Fruit fly (Drosophila melanogaster) whole organism, wandering third instar larva: Measurements from ENCODE around the gene AttD.

Experiments used
- Abd-B ChIP-seq: fragments of >200 bp; optimal IDR thresholded peaks from 2 replicates; lab custom pipeline; 2017; ENCODE audit warnings: missing biosample characterization, missing genetic modification characterization
- CG32264 ChIP-seq: fragments of 200-800 bp; sonication (Bioruptor generic); optimal IDR thresholded peaks from 2 replicates; lab custom pipeline; 2016; ENCODE audit warnings: missing biosample characterization, missing genetic modification characterization
- CG9705 ChIP-seq: fragments of 200-800 bp; sonication (Bioruptor generic); optimal IDR thresholded peaks from 2 replicates; lab custom pipeline; 2018; ENCODE audit warnings: missing biosample characterization, mild to moderate bottlenecking, missing genetic modification characterization
- CrebA ChIP-seq: fragments of 200-800 bp; sonication (Bioruptor generic); optimal IDR thresholded peaks from 2 replicates; lab custom pipeline; 2016; ENCODE audit warnings: missing biosample characterization, mild to moderate bottlenecking, missing genetic modification characterization, borderline replicate concordance
- Dfd ChIP-seq: fragments of >200 bp; optimal IDR thresholded peaks from 2 replicates; lab custom pipeline; 2017; ENCODE audit warnings: missing biosample characterization, missing genetic modification characterization
- Dif ChIP-seq: fragments of 200-275, 200-300 bp; sonication (Bioruptor generic); optimal IDR thresholded peaks from 2 replicates; lab custom pipeline; 2018; ENCODE audit warnings: missing biosample characterization, missing genetic modification characterization; ENCODE audit not compliant: partially characterized antibody
- GATAd ChIP-seq: sonication (Bioruptor generic); optimal IDR thresholded peaks from 2 replicates; lab custom pipeline; 2016; ENCODE audit warnings: missing biosample characterization, missing genetic modification characterization
- HLH106 ChIP-seq: fragments of 200-800 bp; optimal IDR thresholded peaks from 3 replicates; lab custom pipeline; 2019; ENCODE audit warnings: missing biosample characterization, mild to moderate bottlenecking, missing genetic modification characterization, moderate library complexity
- Hnf4 ChIP-seq: fragments of 200-800 bp; sonication (Bioruptor generic); optimal IDR thresholded peaks from 2 replicates; lab custom pipeline; 2016; ENCODE audit warnings: missing biosample characterization, mild to moderate bottlenecking, missing genetic modification characterization
- Hr78 ChIP-seq: fragments of >200 bp; optimal IDR thresholded peaks from 2 replicates; lab custom pipeline; 2017; ENCODE audit warnings: missing biosample characterization, missing genetic modification characterization
- Hr83 ChIP-seq: fragments of 200-300 bp; sonication (Bioruptor generic); optimal IDR thresholded peaks from 2 replicates; lab custom pipeline; 2016; ENCODE audit warnings: missing biosample characterization, mild to moderate bottlenecking, missing genetic modification characterization, moderate library complexity; ENCODE audit not compliant: poor library complexity, severe bottlenecking
- Jra ChIP-seq: sonication (Bioruptor generic); optimal IDR thresholded peaks from 2 replicates; lab custom pipeline; 2016; ENCODE audit warnings: missing biosample characterization, missing genetic modification characterization
- Mio ChIP-seq: sonication (Bioruptor generic); optimal IDR thresholded peaks from 2 replicates; lab custom pipeline; 2016; ENCODE audit warnings: missing biosample characterization, missing genetic modification characterization
- Myc ChIP-seq: fragments of >200 bp; optimal IDR thresholded peaks from 2 replicates; lab custom pipeline; 2017
- N ChIP-seq: fragments of >200 bp; optimal IDR thresholded peaks from 2 replicates; lab custom pipeline; 2018; ENCODE audit warnings: missing biosample characterization, missing external identifiers, missing genetic modification characterization
- OdsH ChIP-seq: fragments of 200-800 bp; sonication (Bioruptor generic); optimal IDR thresholded peaks from 2 replicates; lab custom pipeline; 2016; ENCODE audit warnings: missing biosample characterization, mild to moderate bottlenecking, missing genetic modification characterization
- Rel ChIP-seq, 2 experiments: fragments of 200-800 bp; sonication (Bioruptor generic) in 1 of 2; optimal IDR thresholded peaks; 2 replicates in 1 of 2; 3 replicates in 1 of 2; lab custom pipeline; 2016 to 2019; ENCODE audit warnings: mild to moderate bottlenecking in 2 of 2, missing biosample characterization in 2 of 2, missing genetic modification characterization in 2 of 2, moderate library complexity in 1 of 2
- Sp1 ChIP-seq: fragments of 200-800 bp; sonication (Bioruptor generic); optimal IDR thresholded peaks from 3 replicates; lab custom pipeline; 2019; ENCODE audit warnings: missing biosample characterization, mild to moderate bottlenecking, missing genetic modification characterization, moderate library complexity
- Vsx2 ChIP-seq: fragments of 200-300, 225-300 bp; sonication (Bioruptor generic); optimal IDR thresholded peaks from 2 replicates; lab custom pipeline; 2018; ENCODE audit warnings: missing biosample characterization, missing genetic modification characterization; ENCODE audit not compliant: partially characterized antibody
- br ChIP-seq: fragments of 200-800 bp; sonication (Bioruptor generic); optimal IDR thresholded peaks from 2 replicates; lab custom pipeline; 2016; ENCODE audit warnings: missing biosample characterization, missing genetic modification characterization
- brk ChIP-seq: fragments of 200-800 bp; sonication (Bioruptor generic); optimal IDR thresholded peaks from 2 replicates; lab custom pipeline; 2016; ENCODE audit warnings: missing biosample characterization, mild to moderate bottlenecking, missing genetic modification characterization
- dl ChIP-seq, 2 experiments: fragments of 175-275, 200-275 bp in 1 of 2; fragments of 200-275 bp in 1 of 2; sonication (Bioruptor generic); optimal IDR thresholded peaks; lab custom pipeline; 2018; ENCODE audit warnings: mild to moderate bottlenecking in 2 of 2, missing biosample characterization in 2 of 2, missing genetic modification characterization in 2 of 2, moderate library complexity in 2 of 2; ENCODE audit not compliant: partially characterized antibody in 2 of 2, insufficient read depth in 1 of 2
- dmrt93B ChIP-seq: fragments of 200-800 bp; sonication (Bioruptor generic); optimal IDR thresholded peaks from 2 replicates; lab custom pipeline; 2018; ENCODE audit warnings: missing biosample characterization, mild to moderate bottlenecking, missing genetic modification characterization
- dsf ChIP-seq: sonication (Bioruptor generic); optimal IDR thresholded peaks from 2 replicates; lab custom pipeline; 2016; ENCODE audit warnings: missing biosample characterization, missing genetic modification characterization, borderline replicate concordance
- ey ChIP-seq: fragments of 200-800 bp; sonication (Bioruptor generic); optimal IDR thresholded peaks from 2 replicates; lab custom pipeline; 2016; ENCODE audit warnings: missing biosample characterization, missing genetic modification characterization
- foxo ChIP-seq, 2 experiments: fragments of 200-800 bp; sonication (Bioruptor generic); optimal IDR thresholded peaks; 2 replicates in 1 of 2; 3 replicates in 1 of 2; lab custom pipeline; 2016 to 2017; ENCODE audit warnings: missing biosample characterization in 2 of 2, missing genetic modification characterization in 2 of 2
- fru ChIP-seq: fragments of 200-800 bp; sonication (Bioruptor generic); optimal IDR thresholded peaks from 3 replicates; lab custom pipeline; 2016; ENCODE audit warnings: missing biosample characterization, mild to moderate bottlenecking, missing genetic modification characterization
- h ChIP-seq: fragments of 200-800 bp; sonication (Bioruptor generic); optimal IDR thresholded peaks from 3 replicates; lab custom pipeline; 2016; ENCODE audit warnings: missing biosample characterization, mild to moderate bottlenecking, missing genetic modification characterization
- jim ChIP-seq: fragments of 175-275, 200-325 bp; sonication (Bioruptor generic); optimal IDR thresholded peaks from 2 replicates; lab custom pipeline; 2016; ENCODE audit warnings: missing biosample characterization, mild to moderate bottlenecking, missing genetic modification characterization
- lola ChIP-seq: fragments of >200 bp; optimal IDR thresholded peaks from 2 replicates; lab custom pipeline; 2017; ENCODE audit warnings: missing biosample characterization, missing genetic modification characterization
- pan ChIP-seq: fragments of >200 bp; optimal IDR thresholded peaks from 2 replicates; lab custom pipeline; 2017
- psq ChIP-seq: fragments of 200-800 bp; sonication (Bioruptor generic); optimal IDR thresholded peaks from 3 replicates; lab custom pipeline; 2017; ENCODE audit warnings: missing biosample characterization, mild to moderate bottlenecking, missing genetic modification characterization, moderate library complexity
- rgr ChIP-seq: fragments of 200-800 bp; sonication (Bioruptor generic); optimal IDR thresholded peaks from 3 replicates; lab custom pipeline; 2016; ENCODE audit warnings: missing biosample characterization, mild to moderate bottlenecking, missing genetic modification characterization
- sage ChIP-seq: fragments of 200-800 bp; sonication (Bioruptor generic); optimal IDR thresholded peaks from 2 replicates; lab custom pipeline; 2016; ENCODE audit warnings: missing biosample characterization, mild to moderate bottlenecking, missing genetic modification characterization
- sv ChIP-seq: fragments of 200-800 bp; sonication (Bioruptor generic); optimal IDR thresholded peaks from 3 replicates; lab custom pipeline; 2016; ENCODE audit warnings: missing biosample characterization, missing genetic modification characterization
- tai ChIP-seq: sonication (Bioruptor generic); optimal IDR thresholded peaks from 2 replicates; lab custom pipeline; 2016; ENCODE audit warnings: missing biosample characterization, missing genetic modification characterization
- usp ChIP-seq: fragments of >200 bp; optimal IDR thresholded peaks from 2 replicates; lab custom pipeline; 2017; ENCODE audit warnings: missing biosample characterization, missing genetic modification characterization
- woc ChIP-seq: sonication (Bioruptor generic); optimal IDR thresholded peaks from 2 replicates; lab custom pipeline; 2016; ENCODE audit warnings: missing biosample characterization, mild to moderate bottlenecking, missing genetic modification characterization

AttD gene

dm6 chr3R:17601866-17602265, 23.2 kb upstream of the AttD start:
- TF ChIP-seq Vsx2 (GFP tag; lab: Kevin White, UChicago) (peak; percentile 57), CG32264 (GFP tag; lab: Kevin White, UChicago) (no peak)

dm6 chr3R:17602974-17603373, 22.1 kb upstream of the AttD start:
- no peak for TF ChIP-seq sv
- no peak for TF ChIP-seq woc
- no peak for TF ChIP-seq Dfd (GFP tag; lab: Kevin White, UChicago)
- no peak for TF ChIP-seq CrebA (GFP tag; lab: Kevin White, UChicago)
- TF ChIP-seq CG32264 (GFP tag; lab: Kevin White, UChicago) = no peak
- TF ChIP-seq tai (GFP tag; lab: Kevin White, UChicago) = no peak
- TF ChIP-seq brk (GFP tag; lab: Kevin White, UChicago) = no peak
- TF ChIP-seq fru = no peak
- TF ChIP-seq Mio (GFP tag; lab: Kevin White, UChicago) = no peak
- no peak for TF ChIP-seq Abd-B (GFP tag; lab: Kevin White, UChicago)

dm6 chr3R:17603717-17604116, 21.4 kb upstream of the AttD start:
- TF ChIP-seq CG32264 (GFP tag; lab: Kevin White, UChicago) (no peak), usp (GFP tag; lab: Kevin White, UChicago) (no peak), Vsx2 (GFP tag; lab: Kevin White, UChicago) (peak; percentile 80), ey (GFP tag; lab: Kevin White, UChicago) (no peak)

dm6 chr3R:17604198-17604879, 20.7 kb upstream of the AttD start:
- TF ChIP-seq foxo (GFP tag; optimal IDR thresholded peaks at IDR 0.05; lab: Kevin White, UChicago) (peak in 1 of 2 experiments; percentile 37), usp (GFP tag; lab: Kevin White, UChicago) (no peak), rgr (GFP tag; lab: Kevin White, UChicago) (peak; percentile 33), ey (GFP tag; lab: Kevin White, UChicago) (no peak), tai (GFP tag; lab: Kevin White, UChicago) (no peak), HLH106 (tag; lab: Kevin White, UChicago) (peak; percentile 71), N (no peak), Hr78 (no peak), Dfd (GFP tag; lab: Kevin White, UChicago) (no peak), Abd-B (GFP tag; lab: Kevin White, UChicago) (no peak), Vsx2 (GFP tag; lab: Kevin White, UChicago) (no peak), Hr83 (GFP tag; lab: Kevin White, UChicago) (no peak), h (peak; percentile 33), woc (peak; percentile 25), Dif (GFP tag; lab: Kevin White, UChicago) (peak; percentile 4), fru (no peak), sage (no peak), dl (GFP tag; optimal IDR thresholded peaks at IDR 0.05; lab: Kevin White, UChicago; ENCODE audit: insufficient read depth in 1 of 2, partially characterized antibody in 2 of 2) (no peak), pan (no peak), Jra (no peak), lola (GFP tag; lab: Kevin White, UChicago) (no peak), Rel (GFP tag; optimal IDR thresholded peaks at IDR 0.05; lab: Kevin White, UChicago) (no peak), Rel (tag; optimal IDR thresholded peaks at IDR 0.05; lab: Kevin White, UChicago) (peak; percentile 14), CG32264 (GFP tag; lab: Kevin White, UChicago) (no peak), psq (GFP tag; lab: Kevin White, UChicago) (peak; percentile 57), br (no peak), CrebA (GFP tag; lab: Kevin White, UChicago) (no peak), Mio (GFP tag; lab: Kevin White, UChicago) (no peak), Sp1 (GFP tag; lab: Kevin White, UChicago) (peak; percentile 78), CG9705 (peak; percentile 26), dsf (GFP tag; lab: Kevin White, UChicago) (no peak), Hnf4 (GFP tag; lab: Kevin White, UChicago) (no peak), OdsH (GFP tag; lab: Kevin White, UChicago) (peak; percentile 22), jim (GFP tag; lab: Kevin White, UChicago) (no peak), dmrt93B (GFP tag; lab: Kevin White, UChicago) (peak; percentile 51), GATAd (no peak), sv (no peak), brk (GFP tag; lab: Kevin White, UChicago) (no peak), Myc (lab: Kevin White, UChicago) (no peak)
